Worm (Caenorhabditis elegans): ENCODE measurements around the gene vha-12.
A peak's percentile ranks its signal among the peaks of the same experiment; 100 is the strongest.

The vha-12 gene

ce11 chrX:4209131-4209530 is 18.2 kb downstream of the vha-12 start:
- TF ChIP-seq ceh-82 (tag; optimal IDR thresholded peaks at IDR 0.05) (peak; percentile 99 to 100 (median 100)), nhr-76 (tag; optimal IDR thresholded peaks at IDR 0.05) (peak; percentile 95), hpl-2 (GFP tag; optimal IDR thresholded peaks at IDR 0.05) (peak; percentile 95), nhr-19 (GFP tag; conservative IDR thresholded peaks at IDR 0.05) (peak; percentile 99), snpc-4 (tag; optimal IDR thresholded peaks at IDR 0.05) (peak; percentile 92), hlh-4 (tag; optimal IDR thresholded peaks at IDR 0.05) (peak; percentile 89), grh-1 (GFP tag; IDR thresholded peaks at IDR 0.05) (peak; percentile 97), skn-1 (tag; optimal IDR thresholded peaks at IDR 0.05) (peak; percentile 99), sox-4 (tag; optimal IDR thresholded peaks at IDR 0.05) (peak; percentile 100), fkh-8 (tag; optimal IDR thresholded peaks at IDR 0.05) (peak; percentile 96), unc-98 (GFP tag; IDR thresholded peaks at IDR 0.05) (peak; percentile 94), nhr-11 (tag; optimal IDR thresholded peaks at IDR 0.05) (peak; percentile 99), vab-15 (tag; optimal IDR thresholded peaks at IDR 0.05) (peak; percentile 84), efl-1 (optimal IDR thresholded peaks at IDR 0.05) (peak; percentile 86 to 90), efl-1 (GFP tag; optimal IDR thresholded peaks at IDR 0.05 in 1 of 2) (peak; percentile 46 to 97), lin-35 (GFP tag; optimal IDR thresholded peaks at IDR 0.05) (peak; percentile 72 to 91), ceh-8 (GFP tag; optimal IDR thresholded peaks at IDR 0.05) (peak; percentile 100), ztf-4 (tag; optimal IDR thresholded peaks at IDR 0.05) (peak; percentile 99), nhr-28 (tag; optimal IDR thresholded peaks at IDR 0.05) (peak; percentile 15), mef-2 (tag; optimal IDR thresholded peaks at IDR 0.05) (peak; percentile 88), isw-1 (GFP tag; IDR thresholded peaks at IDR 0.05) (peak; percentile 93), jun-1 (tag; optimal IDR thresholded peaks at IDR 0.05) (peak; percentile 100), ces-1 (GFP tag; optimal IDR thresholded peaks at IDR 0.05) (peak; percentile 96), C04F5.9 (tag; optimal IDR thresholded peaks at IDR 0.05) (peak; percentile 96), lin-39 (tag; optimal IDR thresholded peaks at IDR 0.05) (peak; percentile 99), fkh-4 (tag; optimal IDR thresholded peaks at IDR 0.05; ENCODE audit: borderline replicate concordance) (peak; percentile 94), fkh-10 (GFP tag; optimal IDR thresholded peaks at IDR 0.05) (peak; percentile 100), sup-37 (GFP tag; optimal IDR thresholded peaks at IDR 0.05) (peak; percentile 98), swsn-7 (tag; optimal IDR thresholded peaks at IDR 0.05) (peak; percentile 99), rnt-1 (tag; optimal IDR thresholded peaks at IDR 0.05) (peak; percentile 99), elt-3 (tag; optimal IDR thresholded peaks at IDR 0.05) (peak; percentile 75 to 99 (median 90)), Y116A8C.19 (tag; optimal IDR thresholded peaks at IDR 0.05; ENCODE audit: borderline replicate concordance) (peak; percentile 42), mdl-1 (tag; optimal IDR thresholded peaks at IDR 0.05) (peak in 1 of 2 experiments; percentile 95), pqm-1 (tag; optimal IDR thresholded peaks at IDR 0.05) (peak; percentile 90), tbx-2 (tag; optimal IDR thresholded peaks at IDR 0.05) (peak; percentile 100), snu-23 (GFP tag; optimal IDR thresholded peaks at IDR 0.05) (peak; percentile 100), lin-13 (GFP tag; optimal IDR thresholded peaks at IDR 0.05) (peak; percentile 97), nhr-12 (tag; optimal IDR thresholded peaks at IDR 0.05) (peak; percentile 85), unc-86 (tag; optimal IDR thresholded peaks at IDR 0.05) (peak; percentile 99), ets-5 (GFP tag; IDR thresholded peaks at IDR 0.05) (peak; percentile 92; the same call in 1 of the 2 replicates), alr-1 (tag; optimal IDR thresholded peaks at IDR 0.05; ENCODE audit: borderline replicate concordance) (no peak), aly-2 (tag; optimal IDR thresholded peaks at IDR 0.05) (peak; percentile 95), sptf-1 (tag; optimal IDR thresholded peaks at IDR 0.05) (no peak), nhr-84 (tag; optimal IDR thresholded peaks at IDR 0.05) (no peak), C34B4.2 (tag; optimal IDR thresholded peaks at IDR 0.05) (peak; percentile 33), nhr-20 (tag; optimal IDR thresholded peaks at IDR 0.05) (peak; percentile 99), lin-15B (tag; optimal IDR thresholded peaks at IDR 0.05) (peak; percentile 46), dsc-1 (tag; optimal IDR thresholded peaks at IDR 0.05) (peak; percentile 100), zip-4 (GFP tag; optimal IDR thresholded peaks at IDR 0.05) (peak; percentile 96), tlp-1 (tag; optimal IDR thresholded peaks at IDR 0.05) (no peak), nhr-77 (tag; optimal IDR thresholded peaks at IDR 0.05) (peak; percentile 99), unc-130 (tag; optimal IDR thresholded peaks at IDR 0.05) (peak; percentile 95), fos-1 (tag; optimal IDR thresholded peaks at IDR 0.05) (peak; percentile 97), blmp-1 (tag; optimal IDR thresholded peaks at IDR 0.05) (peak; percentile 42)

All from whole organism, L1 larva.